Fruit fly (Drosophila melanogaster) whole organism, embryonic: ENCODE data around the gene Pde11.

Experiments
- Asciz ChIP-seq: fragments of 200-800 bp; sonication (Bioruptor generic); optimal IDR thresholded peaks from 2 replicates; lab custom pipeline; 2017; ENCODE audit warnings: missing biosample characterization, mild to moderate bottlenecking, missing genetic modification characterization, missing genetic modification reagents
- B-H1 ChIP-seq: fragments of 200-800 bp; sonication (Bioruptor generic); IDR thresholded peaks from 3 replicates; pipeline ENCODE4 v1.3.6; 2022; ENCODE audit warnings: missing biosample characterization, missing genetic modification characterization
- Bdp1 ChIP-seq: fragments of 200-800 bp; sonication (Bioruptor generic); optimal IDR thresholded peaks from 3 replicates; lab custom pipeline; 2016; ENCODE audit warnings: missing biosample characterization, missing genetic modification characterization
- C15 ChIP-seq: fragments of 200-800 bp; sonication (Bioruptor generic); IDR thresholded peaks from 3 replicates; pipeline ENCODE4 v1.3.6; 2022; ENCODE audit warnings: missing biosample characterization, missing genetic modification characterization
- CG10654 ChIP-seq: fragments of 200-800 bp; sonication (Bioruptor generic); optimal IDR thresholded peaks from 2 replicates; lab custom pipeline; 2016; ENCODE audit warnings: missing biosample characterization, missing genetic modification characterization
- CG13123 ChIP-seq: fragments of 200-800 bp; sonication (Bioruptor generic); optimal IDR thresholded peaks from 2 replicates; lab custom pipeline; 2016; ENCODE audit warnings: missing biosample characterization, missing genetic modification characterization
- CG16813 ChIP-seq: fragments of 200-800 bp; sonication (Bioruptor generic); IDR thresholded peaks from 3 replicates; pipeline ENCODE4 v1.3.6; 2022; ENCODE audit warnings: missing biosample characterization, missing genetic modification characterization; ENCODE audit not compliant: partially characterized antibody
- CG1792 ChIP-seq: fragments of 200-800 bp; sonication (Bioruptor generic); optimal IDR thresholded peaks from 2 replicates; lab custom pipeline; 2016; ENCODE audit warnings: missing biosample characterization, missing genetic modification characterization
- CG18476 ChIP-seq: fragments of 200-800 bp; sonication (Bioruptor generic); optimal IDR thresholded peaks from 2 replicates; lab custom pipeline; 2016; ENCODE audit warnings: missing biosample characterization, mild to moderate bottlenecking, missing genetic modification characterization
- CG2116 ChIP-seq: fragments of 200-800 bp; sonication (Bioruptor generic); optimal IDR thresholded peaks from 3 replicates; lab custom pipeline; 2018; ENCODE audit warnings: missing biosample characterization, mild to moderate bottlenecking, missing genetic modification characterization
- CG2199 ChIP-seq: fragments of 200-800 bp; sonication (Bioruptor generic); IDR thresholded peaks from 3 replicates; pipeline ENCODE4 v1.3.6; 2022; ENCODE audit warnings: missing biosample characterization, missing genetic modification characterization
- CG2875 ChIP-seq: fragments of 200-800 bp; sonication (Bioruptor generic); optimal IDR thresholded peaks from 2 replicates; lab custom pipeline; 2017; ENCODE audit warnings: missing biosample characterization, mild to moderate bottlenecking, missing genetic modification characterization, missing genetic modification reagents
- CG32532 ChIP-seq: fragments of 200-800 bp; sonication (Bioruptor generic); IDR thresholded peaks from 2 replicates; pipeline ENCODE4 v1.3.6; 2022; ENCODE audit warnings: missing biosample characterization, missing genetic modification characterization
- CG4854 ChIP-seq: fragments of 200-800 bp; sonication (Bioruptor generic); optimal IDR thresholded peaks from 2 replicates; lab custom pipeline; 2016; ENCODE audit warnings: missing biosample characterization, missing genetic modification characterization, inconsistent platforms
- CG6813 ChIP-seq: fragments of 200-800 bp; sonication (Bioruptor generic); optimal IDR thresholded peaks from 2 replicates; lab custom pipeline; 2017; ENCODE audit warnings: missing biosample characterization, missing genetic modification characterization, mild to moderate bottlenecking, moderate library complexity, missing genetic modification reagents
- CG7271 ChIP-seq: fragments of 200-800 bp; sonication (Bioruptor generic); optimal IDR thresholded peaks from 2 replicates; lab custom pipeline; 2018; ENCODE audit warnings: missing biosample characterization, mild to moderate bottlenecking, missing genetic modification characterization, moderate library complexity
- CG7556 ChIP-seq: fragments of 200-800 bp; sonication (Bioruptor generic); optimal IDR thresholded peaks from 2 replicates; lab custom pipeline; 2017; ENCODE audit warnings: missing biosample characterization, mild to moderate bottlenecking, missing genetic modification characterization
- CG7745 ChIP-seq: fragments of 200-800 bp; sonication (Bioruptor generic); optimal IDR thresholded peaks from 2 replicates; lab custom pipeline; 2018; ENCODE audit warnings: missing biosample characterization, mild to moderate bottlenecking, missing genetic modification characterization, moderate library complexity
- CG7786 ChIP-seq: fragments of 200-800 bp; sonication (Bioruptor generic); optimal IDR thresholded peaks from 2 replicates; lab custom pipeline; 2016; ENCODE audit warnings: missing biosample characterization, missing genetic modification characterization
- CG8388 ChIP-seq: fragments of 200-800 bp; sonication (Bioruptor generic); optimal IDR thresholded peaks from 2 replicates; lab custom pipeline; 2019; ENCODE audit warnings: missing biosample characterization, mild to moderate bottlenecking, missing genetic modification characterization, moderate library complexity
- CG9727 ChIP-seq: fragments of 200-800 bp; sonication (Bioruptor generic); optimal IDR thresholded peaks from 3 replicates; lab custom pipeline; 2017; ENCODE audit warnings: missing biosample characterization, mild to moderate bottlenecking, missing genetic modification characterization
- CG9817 ChIP-seq: fragments of 200-800 bp; sonication (Bioruptor generic); optimal IDR thresholded peaks from 2 replicates; lab custom pipeline; 2018; ENCODE audit warnings: missing biosample characterization, mild to moderate bottlenecking, missing genetic modification characterization, moderate library complexity
- Doc3 ChIP-seq: fragments of 200-800 bp; sonication (Bioruptor generic); IDR thresholded peaks from 3 replicates; pipeline ENCODE4 v1.3.6; 2022; ENCODE audit warnings: missing biosample characterization, missing genetic modification characterization; ENCODE audit not compliant: partially characterized antibody
- Fer1 ChIP-seq: fragments of 200-800 bp; sonication (Bioruptor generic); optimal IDR thresholded peaks from 2 replicates; lab custom pipeline; 2017; ENCODE audit warnings: missing biosample characterization, mild to moderate bottlenecking, missing genetic modification characterization
- Hmx ChIP-seq: fragments of 200-800 bp; sonication (Bioruptor generic); optimal IDR thresholded peaks from 2 replicates; lab custom pipeline; 2016; ENCODE audit warnings: missing biosample characterization, missing genetic modification characterization
- Myb ChIP-seq: fragments of 200-800 bp; sonication (Bioruptor generic); optimal IDR thresholded peaks from 2 replicates; lab custom pipeline; 2016; ENCODE audit warnings: missing biosample characterization, missing genetic modification characterization
- NK7.1 ChIP-seq: fragments of 200-800 bp; sonication (Bioruptor generic); optimal IDR thresholded peaks from 3 replicates; lab custom pipeline; 2016; ENCODE audit warnings: missing biosample characterization, missing genetic modification characterization
- Poxn ChIP-seq: fragments of 200-800 bp; sonication (Bioruptor generic); IDR thresholded peaks from 2 replicates; pipeline ENCODE4 v1.3.6; 2022; ENCODE audit warnings: missing biosample characterization, missing genetic modification characterization
- Side ChIP-seq: fragments of 200-800 bp; sonication (Bioruptor generic); optimal IDR thresholded peaks from 2 replicates; lab custom pipeline; 2016; ENCODE audit warnings: missing biosample characterization, missing genetic modification characterization
- Sin3A ChIP-seq: fragments of >200 bp; optimal IDR thresholded peaks from 2 replicates; lab custom pipeline; 2018
- Usf ChIP-seq: fragments of 200-800 bp; sonication (Bioruptor generic); optimal IDR thresholded peaks from 2 replicates; lab custom pipeline; 2017; ENCODE audit warnings: missing genotype, missing biosample characterization, missing genetic modification characterization
- YL-1 ChIP-seq: fragments of 200-800 bp; sonication (Bioruptor generic); optimal IDR thresholded peaks from 3 replicates; lab custom pipeline; 2017; ENCODE audit warnings: missing biosample characterization, mild to moderate bottlenecking, missing genetic modification characterization
- ac ChIP-seq: fragments of 200-800 bp; sonication (Bioruptor generic); optimal IDR thresholded peaks from 3 replicates; lab custom pipeline; 2017; ENCODE audit warnings: missing biosample characterization, mild to moderate bottlenecking, missing genetic modification characterization
- aop ChIP-seq: fragments of 200-800 bp; sonication (Bioruptor generic); IDR thresholded peaks from 2 replicates; pipeline ENCODE4 v1.3.6; 2022; ENCODE audit warnings: missing biosample characterization, missing genetic modification characterization
- btn ChIP-seq: fragments of 200-800 bp; sonication (Bioruptor generic); optimal IDR thresholded peaks from 2 replicates; lab custom pipeline; 2016; ENCODE audit warnings: missing biosample characterization, missing genetic modification characterization
- corto ChIP-seq: fragments of 200-800 bp; sonication (Bioruptor generic); optimal IDR thresholded peaks from 2 replicates; lab custom pipeline; 2016; ENCODE audit warnings: missing biosample characterization, mild to moderate bottlenecking, missing genetic modification characterization, moderate library complexity
- dimm ChIP-seq: fragments of 200-800 bp; sonication (Bioruptor generic); IDR thresholded peaks from 2 replicates; pipeline ENCODE4 v1.3.6; 2022; ENCODE audit warnings: missing biosample characterization, missing genetic modification characterization
- fd102C ChIP-seq: fragments of 200-800 bp; sonication (Bioruptor generic); optimal IDR thresholded peaks from 2 replicates; lab custom pipeline; 2018; ENCODE audit warnings: missing biosample characterization, mild to moderate bottlenecking, missing genetic modification characterization, moderate library complexity
- gsb-n ChIP-seq: fragments of 200-800 bp; sonication (Bioruptor generic); optimal IDR thresholded peaks from 3 replicates; lab custom pipeline; 2018; ENCODE audit warnings: missing biosample characterization, mild to moderate bottlenecking, missing genetic modification characterization
- h ChIP-seq: fragments of >200 bp; optimal IDR thresholded peaks from 2 replicates; lab custom pipeline; 2017
- mld ChIP-seq: fragments of 200-800 bp; sonication (Bioruptor generic); IDR thresholded peaks from 3 replicates; pipeline ENCODE4 v1.3.6; 2022; ENCODE audit warnings: missing biosample characterization, missing genetic modification characterization; ENCODE audit not compliant: partially characterized antibody
- onecut ChIP-seq: fragments of 200-800 bp; sonication (Bioruptor generic); IDR thresholded peaks from 2 replicates; pipeline ENCODE4 v1.3.6; 2022; ENCODE audit warnings: missing biosample characterization, missing genetic modification characterization
- pho ChIP-seq: fragments of 200-800 bp; sonication (Bioruptor generic); optimal IDR thresholded peaks from 2 replicates; lab custom pipeline; 2016; ENCODE audit warnings: missing biosample characterization, missing genetic modification characterization
- repo ChIP-seq: fragments of 200-800 bp; sonication (Bioruptor generic); optimal IDR thresholded peaks from 2 replicates; lab custom pipeline; 2016; ENCODE audit warnings: missing biosample characterization, missing genetic modification characterization
- row ChIP-seq: fragments of 200-800 bp; sonication (Bioruptor generic); IDR thresholded peaks from 3 replicates; pipeline ENCODE4 v1.3.6; 2022; ENCODE audit warnings: missing biosample characterization, missing genetic modification characterization
- sisA ChIP-seq: fragments of 200-800 bp; sonication (Bioruptor generic); IDR thresholded peaks from 2 replicates; pipeline ENCODE4 v1.3.6; 2022; ENCODE audit warnings: missing biosample characterization, missing genetic modification characterization
- slp2 ChIP-seq: fragments of 200-800 bp; sonication (Bioruptor generic); optimal IDR thresholded peaks from 2 replicates; lab custom pipeline; 2016; ENCODE audit warnings: missing biosample characterization, missing genetic modification characterization
- ssp ChIP-seq: fragments of 200-800 bp; sonication (Bioruptor generic); IDR thresholded peaks from 2 replicates; pipeline ENCODE4 v1.3.6; 2022; ENCODE audit warnings: missing biosample characterization, missing genetic modification characterization
- tgo ChIP-seq: fragments of 200-800 bp; sonication (Bioruptor generic); IDR thresholded peaks from 3 replicates; pipeline ENCODE4 v1.3.6; 2022; ENCODE audit warnings: missing biosample characterization, missing genetic modification characterization
- tna ChIP-seq: fragments of 200-800 bp; sonication (Bioruptor generic); IDR thresholded peaks from 2 replicates; pipeline ENCODE4 v1.3.6; 2022; ENCODE audit warnings: missing biosample characterization, missing genetic modification characterization; ENCODE audit not compliant: partially characterized antibody
- wor ChIP-seq: fragments of 200-800 bp; sonication (Bioruptor generic); IDR thresholded peaks from 2 replicates; pipeline ENCODE4 v1.3.6; 2022; ENCODE audit warnings: missing biosample characterization, missing genetic modification characterization
- zfh2 ChIP-seq: fragments of 200-800 bp; sonication (Bioruptor generic); optimal IDR thresholded peaks from 2 replicates; lab custom pipeline; 2016; ENCODE audit warnings: missing biosample characterization, missing genetic modification characterization

The Pde11 gene

dm6 chr2L:18557965-18558537 is 32.1 kb downstream of the Pde11 start (continued):
- TF ChIP-seq CG4854 (GFP tag; lab: Kevin White, UChicago) (peak; percentile 34), sisA (peak; percentile 77), tna (GFP tag; lab: Robert Waterston, UW) (no peak), Myb (GFP tag; lab: Kevin White, UChicago) (peak; percentile 1), Usf (GFP tag; lab: Kevin White, UChicago) (peak; percentile 16), onecut (GFP tag; lab: Robert Waterston, UW) (peak; percentile 46), Fer1 (GFP tag; lab: Kevin White, UChicago) (peak; percentile 83), tgo (GFP tag; lab: Robert Waterston, UW) (peak; percentile 82), ssp (GFP tag; lab: Robert Waterston, UW) (peak; percentile 45; the same call in 1 of the 2 replicates), C15 (GFP tag; lab: Robert Waterston, UW) (peak; percentile 57; the same call in 1 of the 3 replicates), CG2199 (GFP tag; lab: Robert Waterston, UW) (no peak), CG9727 (GFP tag; lab: Kevin White, UChicago) (peak; percentile 75), CG7786 (GFP tag; lab: Kevin White, UChicago) (no peak), h (no peak), ac (no peak), repo (GFP tag; lab: Kevin White, UChicago) (no peak), pho (GFP tag; lab: Kevin White, UChicago) (peak; percentile 21), Asciz (GFP tag; lab: Kevin White, UChicago) (peak; percentile 74), CG16813 (GFP tag; lab: Robert Waterston, UW) (no peak), Hmx (GFP tag; lab: Kevin White, UChicago) (no peak), Sin3A (no peak), Bdp1 (GFP tag; lab: Kevin White, UChicago) (no peak), Doc3 (no peak), CG10654 (GFP tag; lab: Kevin White, UChicago) (peak; percentile 53), aop (no peak), zfh2 (peak; percentile 29), row (GFP tag; lab: Robert Waterston, UW) (peak; percentile 90), B-H1 (peak; percentile 64; the same call in 2 of the 3 replicates), mld (no peak), CG9817 (tag; lab: Kevin White, UChicago) (peak; percentile 61), CG7271 (no peak), Side (no peak), CG2875 (peak; percentile 28), slp2 (GFP tag; lab: Kevin White, UChicago) (no peak), CG32532 (GFP tag; lab: Robert Waterston, UW) (peak; percentile 86), dimm (GFP tag; lab: Robert Waterston, UW) (no peak; the same call in 1 of the 2 replicates), fd102C (GFP tag; lab: Kevin White, UChicago) (no peak), Poxn (GFP tag; lab: Robert Waterston, UW) (no peak), CG7745 (no peak), CG7556 (GFP tag; lab: Kevin White, UChicago) (peak; percentile 76), wor (GFP tag; lab: Robert Waterston, UW) (peak; percentile 66), gsb-n (tag; lab: Kevin White, UChicago) (peak; percentile 48), CG1792 (GFP tag; lab: Kevin White, UChicago) (no peak), CG8388 (GFP tag; lab: Kevin White, UChicago) (peak; percentile 52), CG13123 (GFP tag; lab: Kevin White, UChicago) (peak; percentile 30), CG2116 (GFP tag; lab: Kevin White, UChicago) (peak; percentile 17), CG6813 (GFP tag; lab: Kevin White, UChicago) (peak; percentile 57), YL-1 (no peak), NK7.1 (GFP tag; lab: Kevin White, UChicago) (no peak), corto (GFP tag; lab: Kevin White, UChicago) (no peak), btn (GFP tag; lab: Kevin White, UChicago) (no peak), CG18476 (GFP tag; lab: Kevin White, UChicago) (peak; percentile 57)
